Worm (Caenorhabditis elegans) whole organism, L1 larva: ENCODE data around the gene trx-2.

Source experiments
- C16A3.4 ChIP-seq: fragments of 150-350 bp; optimal IDR thresholded peaks from 2 replicates; lab custom pipeline; 2014; ENCODE audit warnings: missing biosample characterization, missing genetic modification characterization
- F16B12.6 ChIP-seq: fragments of 150-350 bp; optimal IDR thresholded peaks from 2 replicates; lab custom pipeline; 2014; ENCODE audit warnings: missing biosample characterization, missing genetic modification characterization
- Y116A8C.19 ChIP-seq: sonication (generic microtip); optimal IDR thresholded peaks from 2 replicates; lab custom pipeline; 2016; ENCODE audit warnings: missing compliant biosample characterization, missing genetic modification characterization, borderline replicate concordance
- aha-1 ChIP-seq: fragments of 150-350 bp; optimal IDR thresholded peaks from 2 replicates; lab custom pipeline; 2014; ENCODE audit warnings: missing biosample characterization, missing genetic modification characterization
- ama-1 ChIP-seq: fragments of 150-350 bp; optimal IDR thresholded peaks from 2 replicates; lab custom pipeline; 2014
- blmp-1 ChIP-seq: fragments of 150-350 bp; optimal IDR thresholded peaks from 2 replicates; lab custom pipeline; 2014; ENCODE audit warnings: missing biosample characterization, missing genetic modification characterization
- ceh-63 ChIP-seq: fragments of 200-800 bp; sonication (Bioruptor generic); optimal IDR thresholded peaks from 2 replicates; lab custom pipeline; 2018; ENCODE audit warnings: mild to moderate bottlenecking, missing genetic modification characterization, missing compliant biosample characterization
- ceh-90 ChIP-seq: sonication (generic microtip); optimal IDR thresholded peaks from 2 replicates; lab custom pipeline; 2016; ENCODE audit warnings: missing genetic modification characterization, missing compliant biosample characterization
- ces-1 ChIP-seq: fragments of 150-350 bp; optimal IDR thresholded peaks from 2 replicates; lab custom pipeline; 2014; ENCODE audit warnings: missing biosample characterization, missing genetic modification reagents, missing genetic modification characterization
- dsc-1 ChIP-seq: sonication (generic microtip); optimal IDR thresholded peaks from 2 replicates; lab custom pipeline; 2016; ENCODE audit warnings: mild to moderate bottlenecking, missing genetic modification characterization, missing compliant biosample characterization
- efl-1 ChIP-seq, 4 experiments: fragments of 150-350 bp; optimal IDR thresholded peaks in 3 of 4; peaks in 1 of 4; 1 replicate in 1 of 4; 2 replicates in 3 of 4; lab custom pipeline; 2014; ENCODE audit warnings: missing biosample characterization in 2 of 4, missing genetic modification characterization in 2 of 4, missing genetic modification reagents in 2 of 4
- efl-3 ChIP-seq: fragments of 200-800 bp; sonication (Bioruptor generic); optimal IDR thresholded peaks from 2 replicates; lab custom pipeline; 2018; ENCODE audit warnings: mild to moderate bottlenecking, missing genetic modification characterization, missing compliant biosample characterization
- egl-27 ChIP-seq, 2 experiments: fragments of 150-350 bp in 1 of 2; sonication (generic microtip); optimal IDR thresholded peaks; 3 replicates each; lab custom pipeline; 2017 to 2018; ENCODE audit warnings: missing biosample characterization in 2 of 2, missing genetic modification characterization in 2 of 2, missing genetic modification reagents in 2 of 2
- fkh-8 ChIP-seq: sonication (generic microtip); optimal IDR thresholded peaks from 2 replicates; lab custom pipeline; 2016; ENCODE audit warnings: mild to moderate bottlenecking, missing genetic modification characterization, missing compliant biosample characterization
- hlh-17 ChIP-seq: fragments of 200-800 bp; sonication (Bioruptor generic); optimal IDR thresholded peaks from 2 replicates; lab custom pipeline; 2018; ENCODE audit warnings: missing genetic modification characterization, mild to moderate bottlenecking, missing compliant biosample characterization, moderate library complexity, borderline replicate concordance
- hlh-4 ChIP-seq: sonication (generic microtip); optimal IDR thresholded peaks from 2 replicates; lab custom pipeline; 2016; ENCODE audit warnings: mild to moderate bottlenecking, missing genetic modification characterization, missing compliant biosample characterization
- jun-1 ChIP-seq: fragments of 150-350 bp; optimal IDR thresholded peaks from 2 replicates; lab custom pipeline; 2014; ENCODE audit warnings: missing biosample characterization, missing genetic modification reagents, missing genetic modification characterization
- lin-13 ChIP-seq: fragments of 150-350 bp; optimal IDR thresholded peaks from 2 replicates; lab custom pipeline; 2014; ENCODE audit warnings: missing biosample characterization, missing genetic modification reagents, missing genetic modification characterization
- lin-14 ChIP-seq: fragments of 200-800 bp; sonication (Bioruptor generic); optimal IDR thresholded peaks from 2 replicates; lab custom pipeline; 2018; ENCODE audit warnings: mild to moderate bottlenecking, missing genetic modification characterization, moderate library complexity, missing compliant biosample characterization
- lin-35 ChIP-seq, 2 experiments: fragments of 150-350 bp; optimal IDR thresholded peaks; 2 replicates each; lab custom pipeline; 2014; ENCODE audit warnings: missing biosample characterization in 2 of 2, missing genetic modification characterization in 2 of 2, missing genetic modification reagents in 2 of 2
- lin-39 ChIP-seq: fragments of 150-350 bp; optimal IDR thresholded peaks from 2 replicates; lab custom pipeline; 2014; ENCODE audit warnings: missing biosample characterization, missing genetic modification reagents, missing genetic modification characterization
- lsy-2 ChIP-seq, 2 experiments: fragments of 150-350 bp; optimal IDR thresholded peaks; 2 replicates each; lab custom pipeline; 2014; ENCODE audit warnings: missing biosample characterization in 2 of 2, missing genetic modification characterization in 2 of 2
- mab-9 ChIP-seq: fragments of 200-800 bp; sonication (Bioruptor generic); IDR thresholded peaks from 2 replicates; pipeline ENCODE4 v1.3.6; 2022; ENCODE audit warnings: missing genetic modification reagents, missing genetic modification characterization, missing compliant biosample characterization
- nhr-11 ChIP-seq: fragments of 150-350 bp; optimal IDR thresholded peaks from 2 replicates; lab custom pipeline; 2014; ENCODE audit warnings: missing biosample characterization, missing genetic modification characterization
- nhr-12 ChIP-seq: sonication (generic microtip); optimal IDR thresholded peaks from 2 replicates; lab custom pipeline; 2017; ENCODE audit warnings: missing biosample characterization, missing genetic modification characterization
- nhr-19 ChIP-seq: fragments of 200-800 bp; sonication (Bioruptor generic); conservative IDR thresholded peaks from 2 replicates; pipeline ENCODE4 v1.3.6; 2022; ENCODE audit warnings: missing genetic modification characterization, missing compliant biosample characterization
- nhr-20 ChIP-seq: sonication (generic microtip); optimal IDR thresholded peaks from 2 replicates; lab custom pipeline; 2016; ENCODE audit warnings: mild to moderate bottlenecking, missing genetic modification characterization, missing compliant biosample characterization
- nhr-47 ChIP-seq: sonication (generic microtip); optimal IDR thresholded peaks from 2 replicates; lab custom pipeline; 2016; ENCODE audit warnings: mild to moderate bottlenecking, missing genetic modification characterization, moderate library complexity, missing compliant biosample characterization
- nhr-71 ChIP-seq: sonication (generic microtip); optimal IDR thresholded peaks from 2 replicates; lab custom pipeline; 2016; ENCODE audit warnings: mild to moderate bottlenecking, missing genetic modification characterization, moderate library complexity, missing compliant biosample characterization
- nhr-84 ChIP-seq: sonication (generic microtip); optimal IDR thresholded peaks from 2 replicates; lab custom pipeline; 2017; ENCODE audit warnings: missing biosample characterization, missing genetic modification characterization
- nhr-85 ChIP-seq: sonication (generic microtip); peaks from one replicate; lab custom pipeline; 2016; ENCODE audit warnings: missing genetic modification characterization, inconsistent platforms, missing compliant biosample characterization
- pag-3 ChIP-seq: sonication (generic microtip); optimal IDR thresholded peaks from 2 replicates; lab custom pipeline; 2017; ENCODE audit warnings: missing genetic modification characterization, mild to moderate bottlenecking, missing compliant biosample characterization, antibody characterized with exemption, borderline replicate concordance; ENCODE audit not compliant: insufficient read depth
- pqm-1 ChIP-seq: sonication (generic microtip); optimal IDR thresholded peaks from 3 replicates; lab custom pipeline; 2017; ENCODE audit warnings: missing biosample characterization, missing genetic modification characterization
- rnt-1 ChIP-seq: sonication (generic microtip); optimal IDR thresholded peaks from 2 replicates; lab custom pipeline; 2016; ENCODE audit warnings: mild to moderate bottlenecking, missing genetic modification characterization, moderate library complexity, missing compliant biosample characterization
- skn-1 ChIP-seq: fragments of 150-350 bp; optimal IDR thresholded peaks from 2 replicates; lab custom pipeline; 2014; ENCODE audit warnings: missing biosample characterization, missing genetic modification characterization
- snpc-4 ChIP-seq: fragments of 150-350 bp; optimal IDR thresholded peaks from 2 replicates; lab custom pipeline; 2014; ENCODE audit warnings: missing biosample characterization, missing genetic modification characterization
- sup-37 ChIP-seq: fragments of 200-800 bp; sonication (Bioruptor generic); optimal IDR thresholded peaks from 2 replicates; lab custom pipeline; 2018; ENCODE audit warnings: mild to moderate bottlenecking, missing genetic modification characterization, missing compliant biosample characterization
- swsn-7 ChIP-seq: sonication (generic microtip); optimal IDR thresholded peaks from 2 replicates; lab custom pipeline; 2016; ENCODE audit warnings: missing genetic modification characterization, missing compliant biosample characterization
- tbx-2 ChIP-seq: sonication (generic microtip); optimal IDR thresholded peaks from 2 replicates; lab custom pipeline; 2016; ENCODE audit warnings: missing genetic modification characterization, missing compliant biosample characterization
- tlp-1 ChIP-seq: fragments of 150-350 bp; optimal IDR thresholded peaks from 2 replicates; lab custom pipeline; 2014; ENCODE audit warnings: missing biosample characterization, missing genetic modification characterization
- unc-30 ChIP-seq: sonication (generic microtip); optimal IDR thresholded peaks from 2 replicates; lab custom pipeline; 2017; ENCODE audit warnings: missing biosample characterization, missing genetic modification characterization
- unc-62 ChIP-seq: fragments of 150-350 bp; optimal IDR thresholded peaks from 2 replicates; lab custom pipeline; 2014; ENCODE audit warnings: missing biosample characterization, missing genetic modification reagents, missing genetic modification characterization
- vab-15 ChIP-seq: sonication (generic microtip); optimal IDR thresholded peaks from 2 replicates; lab custom pipeline; 2017; ENCODE audit warnings: missing genotype, mild to moderate bottlenecking, missing genetic modification characterization, missing compliant biosample characterization
- zag-1 ChIP-seq: fragments of 150-350 bp; optimal IDR thresholded peaks from 2 replicates; lab custom pipeline; 2014; ENCODE audit warnings: missing biosample characterization, missing genetic modification characterization
- zip-4 ChIP-seq: fragments of 200-800 bp; sonication (Bioruptor generic); optimal IDR thresholded peaks from 2 replicates; lab custom pipeline; 2018; ENCODE audit warnings: mild to moderate bottlenecking, missing genetic modification characterization, moderate library complexity, missing compliant biosample characterization
- ztf-11 ChIP-seq, 2 experiments: sonication (generic microtip); optimal IDR thresholded peaks; 2 replicates each; lab custom pipeline; 2016 to 2017; ENCODE audit warnings: missing genetic modification characterization in 2 of 2, missing biosample characterization in 1 of 2, missing compliant biosample characterization in 1 of 2

The trx-2 gene

DNA sequence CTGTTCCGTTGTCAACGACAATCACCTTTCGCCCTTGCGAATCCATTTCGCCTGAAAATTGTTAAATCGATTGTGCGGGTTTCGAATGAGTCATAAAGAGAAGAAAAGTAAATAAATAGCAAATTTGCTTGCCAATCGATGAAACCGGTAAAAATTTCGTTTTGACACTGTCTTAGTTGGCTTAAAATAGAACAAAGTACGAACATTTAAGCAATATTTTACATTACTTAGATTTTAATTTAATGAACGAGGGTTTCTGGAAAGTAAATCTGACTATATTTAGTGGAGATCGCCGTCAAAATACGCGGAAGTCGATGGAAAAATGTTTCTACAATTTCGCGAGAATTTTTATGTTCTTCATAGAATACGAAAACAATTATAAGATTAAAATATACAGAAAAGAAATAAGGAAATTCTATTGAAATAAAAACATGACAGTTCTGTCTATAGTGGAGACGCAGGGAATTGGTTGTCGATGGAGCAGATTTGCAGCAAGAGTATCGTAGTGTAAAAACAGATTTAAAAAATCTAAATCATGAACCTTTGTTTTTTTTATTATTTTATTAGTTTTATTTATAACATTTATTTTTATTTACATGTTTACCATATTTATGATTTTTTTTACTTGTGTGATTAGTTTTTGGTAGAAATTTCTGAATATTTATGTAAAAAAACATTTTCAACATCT is 24.0 kb downstream of the trx-2 start, which contains the start of gene arx-2 (continued):
- no peak for TF ChIP-seq F16B12.6 (tag; lab: Kevin White, UChicago)
- no peak for TF ChIP-seq unc-30
- no peak for TF ChIP-seq ztf-11 (tag; optimal IDR thresholded peaks at IDR 0.05; lab: Kevin White, UChicago)
- no peak for TF ChIP-seq ces-1 (GFP tag; lab: Kevin White, UChicago)
- TF ChIP-seq mab-9: no peak
- peak; percentile 64 for TF ChIP-seq blmp-1 (tag; lab: Kevin White, UChicago)
- TF ChIP-seq nhr-11 (tag; lab: Kevin White, UChicago): no peak
- TF ChIP-seq nhr-47 (tag; lab: Kevin White, UChicago): peak; percentile 12
- TF ChIP-seq lin-13: peak; percentile 6
- peak; percentile 53 for TF ChIP-seq lin-14
- TF ChIP-seq skn-1 (tag; lab: Kevin White, UChicago): peak; percentile 61
- TF ChIP-seq zag-1: no peak
- TF ChIP-seq hlh-4 (tag; lab: Kevin White, UChicago): no peak
- TF ChIP-seq sup-37 (GFP tag; lab: Kevin White, UChicago): no peak
- TF ChIP-seq ceh-90 (tag; lab: Kevin White, UChicago): no peak
- TF ChIP-seq fkh-8 (tag; lab: Kevin White, UChicago): no peak
- TF ChIP-seq nhr-20 (tag; lab: Kevin White, UChicago): peak; percentile 25
- no peak for TF ChIP-seq nhr-84 (tag; lab: Kevin White, UChicago)
- TF ChIP-seq ceh-63 (GFP tag; lab: Kevin White, UChicago): no peak
- TF ChIP-seq snpc-4 (tag; lab: Kevin White, UChicago): no peak
- no peak for TF ChIP-seq hlh-17 (GFP tag; lab: Kevin White, UChicago)
- peak; percentile 31 for TF ChIP-seq nhr-71 (tag; lab: Kevin White, UChicago)
- TF ChIP-seq unc-62 (GFP tag; lab: Kevin White, UChicago): no peak
- TF ChIP-seq aha-1 (tag; lab: Kevin White, UChicago): no peak
- TF ChIP-seq efl-1 (optimal IDR thresholded peaks at IDR 0.05; lab: Kevin White, UChicago): peak; percentile 40 to 44
- peak; percentile 49 to 85 for TF ChIP-seq efl-1 (GFP tag; optimal IDR thresholded peaks at IDR 0.05 in 1 of 2; lab: Kevin White, UChicago)
- no peak for TF ChIP-seq vab-15 (tag; lab: Kevin White, UChicago)
- TF ChIP-seq pag-3: no peak
- TF ChIP-seq tlp-1 (tag; lab: Kevin White, UChicago): no peak
- no peak for TF ChIP-seq swsn-7 (tag; lab: Kevin White, UChicago)
- TF ChIP-seq lin-39: no peak
- no peak for TF ChIP-seq Y116A8C.19 (tag; lab: Kevin White, UChicago)

DNA sequence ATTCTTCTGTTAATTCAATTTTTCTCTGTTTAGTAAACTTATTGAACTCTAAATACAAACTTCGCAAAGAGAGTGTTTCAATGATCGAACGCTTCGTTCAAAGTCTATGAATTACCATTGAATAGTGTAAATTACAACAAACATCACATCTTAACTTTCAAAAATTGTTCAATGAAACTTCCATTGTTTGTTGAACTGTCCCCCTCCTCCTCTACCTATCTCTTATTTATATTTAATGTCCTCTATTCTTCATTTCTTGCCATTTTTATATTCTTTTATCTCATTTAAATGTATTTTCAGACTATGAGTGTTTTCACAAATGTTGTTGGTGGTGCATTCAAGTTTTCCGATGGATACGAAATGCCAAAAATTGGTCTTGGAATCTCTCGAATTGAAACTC is 24.7 kb downstream of the trx-2 start, which contains the start of gene K07C5.2:
K07C5.2 (plus strand) TSS at position 301 of the 400 bp plus-strand sequence.
- TF ChIP-seq rnt-1 (tag; lab: Kevin White, UChicago) (no peak), nhr-85 (tag; lab: Kevin White, UChicago) (no peak), aha-1 (tag; lab: Kevin White, UChicago) (no peak), tbx-2 (no peak), nhr-19 (GFP tag; lab: Robert Waterston, UW) (no peak), ama-1 (lab: Kevin White, UChicago) (no peak), efl-3 (GFP tag; lab: Kevin White, UChicago) (no peak), ztf-11 (tag; optimal IDR thresholded peaks at IDR 0.05; lab: Kevin White, UChicago) (no peak), egl-27 (tag; optimal IDR thresholded peaks at IDR 0.05; lab: Kevin White, UChicago) (no peak), nhr-84 (tag; lab: Kevin White, UChicago) (no peak), hlh-17 (GFP tag; lab: Kevin White, UChicago) (no peak), dsc-1 (tag; lab: Kevin White, UChicago) (no peak), lin-35 (GFP tag; optimal IDR thresholded peaks at IDR 0.05; lab: Kevin White, UChicago) (no peak), C16A3.4 (tag; lab: Kevin White, UChicago) (no peak), jun-1 (no peak), nhr-12 (tag; lab: Kevin White, UChicago) (no peak), lsy-2 (tag; optimal IDR thresholded peaks at IDR 0.05; lab: Kevin White, UChicago) (no peak), zip-4 (no peak), pqm-1 (no peak)
